Fruit fly (Drosophila melanogaster): ENCODE results near the gene eIF4G2.
A peak's percentile ranks its signal among the peaks of the same experiment; 100 is the strongest.

dm6 chr3R:23820290-23820689 lies 1.3 kb upstream of the eIF4G2 start:
- TF ChIP-seq OdsH (GFP tag; optimal IDR thresholded peaks at IDR 0.05) (no peak), Myc (optimal IDR thresholded peaks at IDR 0.05) (no peak), N (GFP tag; optimal IDR thresholded peaks at IDR 0.05) (no peak), pan (optimal IDR thresholded peaks at IDR 0.05) (no peak), jim (GFP tag; optimal IDR thresholded peaks at IDR 0.05) (no peak), usp (GFP tag; optimal IDR thresholded peaks at IDR 0.05) (no peak), dl (GFP tag; optimal IDR thresholded peaks at IDR 0.05; ENCODE audit: insufficient read depth in 1 of 2, partially characterized antibody in 2 of 2) (no peak), sv (GFP tag; optimal IDR thresholded peaks at IDR 0.05) (peak; percentile 25), dmrt93B (GFP tag; optimal IDR thresholded peaks at IDR 0.05) (no peak), Abd-B (GFP tag; optimal IDR thresholded peaks at IDR 0.05) (no peak), Hr78 (GFP tag; optimal IDR thresholded peaks at IDR 0.05) (no peak), tai (GFP tag; optimal IDR thresholded peaks at IDR 0.05) (no peak)

All from whole organism, wandering third instar larva.